Worm (Caenorhabditis elegans): ENCODE data around the gene C55A6.4.

The C55A6.4 gene

ce11 chrV:11531831-11532534 is 14.3 kb upstream of the C55A6.4 start (continued):
- TF ChIP-seq T26A5.8 (tag; optimal IDR thresholded peaks at IDR 0.05) (no peak), lsl-1 (GFP tag; optimal IDR thresholded peaks at IDR 0.05) (no peak), F52B5.7 (tag; optimal IDR thresholded peaks at IDR 0.05) (no peak), ceh-40 (GFP tag; IDR thresholded peaks at IDR 0.05) (no peak), tbx-9 (tag; optimal IDR thresholded peaks at IDR 0.05; ENCODE audit: borderline replicate concordance) (no peak), hrde-1 (tag; optimal IDR thresholded peaks at IDR 0.05; ENCODE audit: borderline replicate concordance) (no peak), sdz-38 (tag; optimal IDR thresholded peaks at IDR 0.05) (no peak), F55B11.4 (tag; optimal IDR thresholded peaks at IDR 0.05; ENCODE audit: borderline replicate concordance, insufficient read depth) (no peak), T07F8.4 (tag; optimal IDR thresholded peaks at IDR 0.05) (no peak), D2030.7 (GFP tag; IDR thresholded peaks at IDR 0.05) (no peak), zim-3 (tag; optimal IDR thresholded peaks at IDR 0.05) (peak; percentile 16), aptf-3 (GFP tag; IDR thresholded peaks at IDR 0.05) (no peak), mel-28 (tag; optimal IDR thresholded peaks at IDR 0.05; ENCODE audit: borderline replicate concordance) (no peak), K11D2.4 (GFP tag; IDR thresholded peaks at IDR 0.05) (0 out of 2 replicates have a peak, but pooled peaks have one; percentile 8), mes-4 (tag; optimal IDR thresholded peaks at IDR 0.05) (no peak), hsf-1 (GFP tag; IDR thresholded peaks at IDR 0.05) (no peak), lag-1 (GFP tag; IDR thresholded peaks at IDR 0.05) (no peak), ceh-100 (GFP tag; IDR thresholded peaks at IDR 0.05) (no peak), hlh-12 (tag; optimal IDR thresholded peaks at IDR 0.05) (no peak), nhr-90 (tag; optimal IDR thresholded peaks at IDR 0.05) (peak; percentile 84), nhr-120 (GFP tag; IDR thresholded peaks at IDR 0.05) (no peak), ztf-6 (GFP tag; IDR thresholded peaks at IDR 0.05) (peak; percentile 64; the same call in 1 of the 2 replicates), Y56A3A.18 (GFP tag; IDR thresholded peaks at IDR 0.05) (0 out of 2 replicates have a peak, but pooled peaks have one; percentile 39), attf-6 (GFP tag; IDR thresholded peaks at IDR 0.05) (no peak), dpff-1 (tag; optimal IDR thresholded peaks at IDR 0.05) (no peak), ceh-27 (GFP tag; optimal IDR thresholded peaks at IDR 0.05) (peak; percentile 32), nfyb-1 (GFP tag; IDR thresholded peaks at IDR 0.05) (no peak), ceh-58 (GFP tag; IDR thresholded peaks at IDR 0.05) (no peak), gei-17 (GFP tag; optimal IDR thresholded peaks at IDR 0.05) (peak; percentile 20), repo-1 (tag; optimal IDR thresholded peaks at IDR 0.05) (peak; percentile 59), lir-1 (GFP tag; conservative IDR thresholded peaks at IDR 0.05) (no peak), egl-44 (GFP tag; IDR thresholded peaks at IDR 0.05) (0 out of 2 replicates have a peak, but pooled peaks have one; percentile 57), atf-7 (tag; optimal IDR thresholded peaks at IDR 0.05) (peak; percentile 81), ztf-18 (tag; optimal IDR thresholded peaks at IDR 0.05) (peak; percentile 37), C17E4.6 (GFP tag; IDR thresholded peaks at IDR 0.05) (no peak), rec-8 (tag; optimal IDR thresholded peaks at IDR 0.05) (no peak), dox-1 (GFP tag; IDR thresholded peaks at IDR 0.05) (peak; percentile 52; the same call in 1 of the 2 replicates), F39B2.1 (GFP tag; IDR thresholded peaks at IDR 0.05) (no peak), hmg-20 (GFP tag; IDR thresholded peaks at IDR 0.05) (no peak), Y53F4B.3 (GFP tag; IDR thresholded peaks at IDR 0.05) (no peak), lin-54 (GFP tag; optimal IDR thresholded peaks at IDR 0.05) (peak; percentile 8), lin-40 (tag; optimal IDR thresholded peaks at IDR 0.05) (peak; percentile 78), nfya-2 (GFP tag; IDR thresholded peaks at IDR 0.05) (no peak), Y79H2A.3 (GFP tag; conservative IDR thresholded peaks at IDR 0.05) (no peak), unc-130 (GFP tag; optimal IDR thresholded peaks at IDR 0.05) (no peak), ama-1 (optimal IDR thresholded peaks at IDR 0.05) (no peak), ama-1 (GFP tag; optimal IDR thresholded peaks at IDR 0.05) (no peak), attf-5 (GFP tag; optimal IDR thresholded peaks at IDR 0.05) (peak; percentile 79), madf-6 (GFP tag; IDR thresholded peaks at IDR 0.05) (no peak)

Data from whole organism, young adult.